Fruit fly (Drosophila melanogaster) S2 (cell line): ENCODE data around the gene CG13310.

ENCODE experiments used
- CG8478 ChIP-seq: fragments of >200 bp; optimal IDR thresholded peaks from 2 replicates; lab custom pipeline; 2018
- CTCF ChIP-seq, 2 experiments: fragments of >200 bp; optimal IDR thresholded peaks; 2 replicates each; lab custom pipeline; 2018

DNA sequence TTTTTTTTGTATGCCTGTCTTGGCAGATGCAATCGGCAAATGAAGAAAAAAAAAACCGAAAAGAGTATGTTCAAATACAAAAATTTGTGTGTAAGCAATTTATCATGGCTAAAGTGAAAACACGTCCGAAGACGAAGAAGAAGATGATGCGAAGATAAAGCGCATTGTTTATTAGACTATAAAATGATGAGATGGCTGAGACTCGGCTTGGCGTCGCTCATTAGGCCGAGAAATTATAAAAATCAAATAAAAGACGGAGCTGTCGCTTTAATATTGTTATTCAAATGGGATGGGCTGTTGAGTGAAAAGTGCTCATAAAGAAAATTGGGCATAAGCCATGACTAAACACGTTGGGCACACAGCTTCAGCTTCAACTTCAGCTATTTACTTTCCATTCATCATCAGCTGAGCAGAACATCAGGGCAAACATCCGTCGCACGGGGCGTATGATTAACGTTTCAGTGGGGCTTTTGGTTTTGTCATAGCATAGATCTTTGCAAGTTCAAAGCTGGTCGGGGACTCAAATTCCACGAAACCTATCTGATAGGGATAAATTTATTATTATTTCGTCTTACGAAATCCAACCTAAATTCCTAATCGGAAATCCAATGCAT, 29.6 kb downstream of the CG13310 start:
- no peak for TF ChIP-seq CTCF (optimal IDR thresholded peaks at IDR 0.05; lab: Kevin White, UChicago)
- no peak for TF ChIP-seq CG8478
